Worm (Caenorhabditis elegans) whole organism, L1 larva: Measurements from ENCODE around the gene tbb-1.

Source experiments
- C04F5.9 ChIP-seq: sonication (generic microtip); optimal IDR thresholded peaks from 2 replicates; lab custom pipeline; 2016; ENCODE audit warnings: missing genetic modification characterization, missing compliant biosample characterization
- C16A3.4 ChIP-seq: fragments of 150-350 bp; optimal IDR thresholded peaks from 2 replicates; lab custom pipeline; 2014; ENCODE audit warnings: missing biosample characterization, missing genetic modification characterization
- F16B12.6 ChIP-seq: fragments of 150-350 bp; optimal IDR thresholded peaks from 2 replicates; lab custom pipeline; 2014; ENCODE audit warnings: missing biosample characterization, missing genetic modification characterization
- Y116A8C.19 ChIP-seq: sonication (generic microtip); optimal IDR thresholded peaks from 2 replicates; lab custom pipeline; 2016; ENCODE audit warnings: missing compliant biosample characterization, missing genetic modification characterization, borderline replicate concordance
- alr-1 ChIP-seq: fragments of 200-800 bp; sonication (Bioruptor generic); optimal IDR thresholded peaks from 2 replicates; lab custom pipeline; 2018; ENCODE audit warnings: borderline replicate concordance, mild to moderate bottlenecking, missing genetic modification characterization, missing compliant biosample characterization
- aly-2 ChIP-seq: fragments of 150-350 bp; optimal IDR thresholded peaks from 2 replicates; lab custom pipeline; 2014; ENCODE audit warnings: missing biosample characterization, missing genetic modification characterization
- ama-1 ChIP-seq: fragments of 150-350 bp; optimal IDR thresholded peaks from 2 replicates; lab custom pipeline; 2014
- blmp-1 ChIP-seq: fragments of 150-350 bp; optimal IDR thresholded peaks from 2 replicates; lab custom pipeline; 2014; ENCODE audit warnings: missing biosample characterization, missing genetic modification characterization
- ceh-63 ChIP-seq: fragments of 200-800 bp; sonication (Bioruptor generic); optimal IDR thresholded peaks from 2 replicates; lab custom pipeline; 2018; ENCODE audit warnings: mild to moderate bottlenecking, missing genetic modification characterization, missing compliant biosample characterization
- ceh-8 ChIP-seq: fragments of 200-800 bp; sonication (Bioruptor generic); optimal IDR thresholded peaks from 2 replicates; lab custom pipeline; 2018; ENCODE audit warnings: mild to moderate bottlenecking, missing genetic modification characterization, moderate library complexity, missing compliant biosample characterization
- ceh-88 ChIP-seq: fragments of 200-800 bp; sonication (Bioruptor generic); IDR thresholded peaks from 2 replicates; pipeline ENCODE4 v1.3.6; 2022; ENCODE audit warnings: missing genetic modification characterization, missing compliant biosample characterization
- ceh-90 ChIP-seq: sonication (generic microtip); optimal IDR thresholded peaks from 2 replicates; lab custom pipeline; 2016; ENCODE audit warnings: missing genetic modification characterization, missing compliant biosample characterization
- ces-1 ChIP-seq: fragments of 150-350 bp; optimal IDR thresholded peaks from 2 replicates; lab custom pipeline; 2014; ENCODE audit warnings: missing biosample characterization, missing genetic modification reagents, missing genetic modification characterization
- dsc-1 ChIP-seq: sonication (generic microtip); optimal IDR thresholded peaks from 2 replicates; lab custom pipeline; 2016; ENCODE audit warnings: mild to moderate bottlenecking, missing genetic modification characterization, missing compliant biosample characterization
- efl-1 ChIP-seq, 4 experiments: fragments of 150-350 bp; optimal IDR thresholded peaks in 3 of 4; peaks in 1 of 4; 1 replicate in 1 of 4; 2 replicates in 3 of 4; lab custom pipeline; 2014; ENCODE audit warnings: missing biosample characterization in 2 of 4, missing genetic modification characterization in 2 of 4, missing genetic modification reagents in 2 of 4
- efl-3 ChIP-seq: fragments of 200-800 bp; sonication (Bioruptor generic); optimal IDR thresholded peaks from 2 replicates; lab custom pipeline; 2018; ENCODE audit warnings: mild to moderate bottlenecking, missing genetic modification characterization, missing compliant biosample characterization
- egl-13 ChIP-seq: sonication (generic microtip); optimal IDR thresholded peaks from 2 replicates; lab custom pipeline; 2016; ENCODE audit warnings: missing genotype, missing genetic modification reagents, missing genetic modification characterization, missing compliant biosample characterization
- elt-3 ChIP-seq, 6 experiments: fragments of 150-350 bp in 1 of 6; sonication (generic microtip); optimal IDR thresholded peaks; 2 replicates each; lab custom pipeline; 2017 to 2018; ENCODE audit warnings: missing biosample characterization in 6 of 6, missing genetic modification characterization in 6 of 6, inconsistent platforms in 1 of 6
- ets-5 ChIP-seq: fragments of 200-800 bp; sonication (Bioruptor generic); IDR thresholded peaks from 2 replicates; pipeline ENCODE4 v1.3.6; 2022; ENCODE audit warnings: missing genetic modification characterization, missing compliant biosample characterization
- fkh-4 ChIP-seq: sonication (generic microtip); optimal IDR thresholded peaks from 2 replicates; lab custom pipeline; 2016; ENCODE audit warnings: missing compliant biosample characterization, missing genetic modification characterization, borderline replicate concordance
- fkh-8 ChIP-seq: sonication (generic microtip); optimal IDR thresholded peaks from 2 replicates; lab custom pipeline; 2016; ENCODE audit warnings: mild to moderate bottlenecking, missing genetic modification characterization, missing compliant biosample characterization
- grh-1 ChIP-seq: fragments of 200-800 bp; sonication (Bioruptor generic); IDR thresholded peaks from 2 replicates; pipeline ENCODE4 v1.3.6; 2022; ENCODE audit warnings: missing genetic modification reagents, missing genetic modification characterization, missing compliant biosample characterization
- hlh-17 ChIP-seq: fragments of 200-800 bp; sonication (Bioruptor generic); optimal IDR thresholded peaks from 2 replicates; lab custom pipeline; 2018; ENCODE audit warnings: missing genetic modification characterization, mild to moderate bottlenecking, missing compliant biosample characterization, moderate library complexity, borderline replicate concordance
- hlh-4 ChIP-seq: sonication (generic microtip); optimal IDR thresholded peaks from 2 replicates; lab custom pipeline; 2016; ENCODE audit warnings: mild to moderate bottlenecking, missing genetic modification characterization, missing compliant biosample characterization
- hpl-2 ChIP-seq: fragments of 150-350 bp; optimal IDR thresholded peaks from 2 replicates; lab custom pipeline; 2014; ENCODE audit warnings: missing biosample characterization, missing genetic modification reagents, missing genetic modification characterization
- irx-1 ChIP-seq: sonication (generic microtip); optimal IDR thresholded peaks from 2 replicates; lab custom pipeline; 2016; ENCODE audit warnings: missing genetic modification characterization, missing compliant biosample characterization
- jun-1 ChIP-seq: fragments of 150-350 bp; optimal IDR thresholded peaks from 2 replicates; lab custom pipeline; 2014; ENCODE audit warnings: missing biosample characterization, missing genetic modification reagents, missing genetic modification characterization
- lin-13 ChIP-seq: fragments of 150-350 bp; optimal IDR thresholded peaks from 2 replicates; lab custom pipeline; 2014; ENCODE audit warnings: missing biosample characterization, missing genetic modification reagents, missing genetic modification characterization
- lin-15B ChIP-seq: fragments of 150-350 bp; sonication (generic microtip); optimal IDR thresholded peaks from 3 replicates; lab custom pipeline; 2014; ENCODE audit warnings: missing biosample characterization, missing genetic modification characterization
- lin-39 ChIP-seq: fragments of 150-350 bp; optimal IDR thresholded peaks from 2 replicates; lab custom pipeline; 2014; ENCODE audit warnings: missing biosample characterization, missing genetic modification reagents, missing genetic modification characterization
- lsy-2 ChIP-seq, 2 experiments: fragments of 150-350 bp; optimal IDR thresholded peaks; 2 replicates each; lab custom pipeline; 2014; ENCODE audit warnings: missing biosample characterization in 2 of 2, missing genetic modification characterization in 2 of 2
- mef-2 ChIP-seq: fragments of 150-350 bp; optimal IDR thresholded peaks from 2 replicates; lab custom pipeline; 2014; ENCODE audit warnings: missing biosample characterization, missing genetic modification characterization
- nhr-12 ChIP-seq: sonication (generic microtip); optimal IDR thresholded peaks from 2 replicates; lab custom pipeline; 2017; ENCODE audit warnings: missing biosample characterization, missing genetic modification characterization
- nhr-19 ChIP-seq: fragments of 200-800 bp; sonication (Bioruptor generic); conservative IDR thresholded peaks from 2 replicates; pipeline ENCODE4 v1.3.6; 2022; ENCODE audit warnings: missing genetic modification characterization, missing compliant biosample characterization
- nhr-237 ChIP-seq: fragments of 150-350 bp; optimal IDR thresholded peaks from 2 replicates; lab custom pipeline; 2014; ENCODE audit warnings: missing biosample characterization, missing genetic modification characterization
- nhr-47 ChIP-seq: sonication (generic microtip); optimal IDR thresholded peaks from 2 replicates; lab custom pipeline; 2016; ENCODE audit warnings: mild to moderate bottlenecking, missing genetic modification characterization, moderate library complexity, missing compliant biosample characterization
- nhr-76 ChIP-seq: sonication (generic microtip); optimal IDR thresholded peaks from 2 replicates; lab custom pipeline; 2017; ENCODE audit warnings: missing biosample characterization, missing genetic modification characterization
- nhr-84 ChIP-seq: sonication (generic microtip); optimal IDR thresholded peaks from 2 replicates; lab custom pipeline; 2017; ENCODE audit warnings: missing biosample characterization, missing genetic modification characterization
- nhr-85 ChIP-seq: sonication (generic microtip); peaks from one replicate; lab custom pipeline; 2016; ENCODE audit warnings: missing genetic modification characterization, inconsistent platforms, missing compliant biosample characterization
- pqm-1 ChIP-seq: sonication (generic microtip); optimal IDR thresholded peaks from 3 replicates; lab custom pipeline; 2017; ENCODE audit warnings: missing biosample characterization, missing genetic modification characterization
- rnt-1 ChIP-seq: sonication (generic microtip); optimal IDR thresholded peaks from 2 replicates; lab custom pipeline; 2016; ENCODE audit warnings: mild to moderate bottlenecking, missing genetic modification characterization, moderate library complexity, missing compliant biosample characterization
- snpc-4 ChIP-seq: fragments of 150-350 bp; optimal IDR thresholded peaks from 2 replicates; lab custom pipeline; 2014; ENCODE audit warnings: missing biosample characterization, missing genetic modification characterization
- snu-23 ChIP-seq: sonication (generic microtip); optimal IDR thresholded peaks from 2 replicates; lab custom pipeline; 2016; ENCODE audit warnings: missing genetic modification characterization, missing compliant biosample characterization
- sox-4 ChIP-seq: sonication (generic microtip); optimal IDR thresholded peaks from 2 replicates; lab custom pipeline; 2016; ENCODE audit warnings: missing genetic modification characterization, missing compliant biosample characterization
- tbx-2 ChIP-seq: sonication (generic microtip); optimal IDR thresholded peaks from 2 replicates; lab custom pipeline; 2016; ENCODE audit warnings: missing genetic modification characterization, missing compliant biosample characterization
- unc-130 ChIP-seq: fragments of 150-350 bp; optimal IDR thresholded peaks from 2 replicates; lab custom pipeline; 2017; ENCODE audit warnings: missing biosample characterization, missing genetic modification characterization, inconsistent platforms
- unc-86 ChIP-seq: sonication (generic microtip); optimal IDR thresholded peaks from 2 replicates; lab custom pipeline; 2016; ENCODE audit warnings: missing genetic modification characterization, missing compliant biosample characterization
- unc-98 ChIP-seq: fragments of 200-800 bp; sonication (Bioruptor generic); IDR thresholded peaks from 2 replicates; pipeline ENCODE4 v1.3.6; 2022; ENCODE audit warnings: missing genetic modification characterization, missing compliant biosample characterization
- vab-15 ChIP-seq: sonication (generic microtip); optimal IDR thresholded peaks from 2 replicates; lab custom pipeline; 2017; ENCODE audit warnings: missing genotype, mild to moderate bottlenecking, missing genetic modification characterization, missing compliant biosample characterization
- xbp-1 ChIP-seq: sonication (generic microtip); optimal IDR thresholded peaks from 2 replicates; lab custom pipeline; 2016; ENCODE audit warnings: missing genetic modification characterization, missing compliant biosample characterization
- zag-1 ChIP-seq: fragments of 150-350 bp; optimal IDR thresholded peaks from 2 replicates; lab custom pipeline; 2014; ENCODE audit warnings: missing biosample characterization, missing genetic modification characterization
- zip-4 ChIP-seq: fragments of 200-800 bp; sonication (Bioruptor generic); optimal IDR thresholded peaks from 2 replicates; lab custom pipeline; 2018; ENCODE audit warnings: mild to moderate bottlenecking, missing genetic modification characterization, moderate library complexity, missing compliant biosample characterization
- ztf-4 ChIP-seq: fragments of 150-350 bp; optimal IDR thresholded peaks from 2 replicates; lab custom pipeline; 2014; ENCODE audit warnings: missing biosample characterization, missing genetic modification characterization

The tbb-1 gene

DNA sequence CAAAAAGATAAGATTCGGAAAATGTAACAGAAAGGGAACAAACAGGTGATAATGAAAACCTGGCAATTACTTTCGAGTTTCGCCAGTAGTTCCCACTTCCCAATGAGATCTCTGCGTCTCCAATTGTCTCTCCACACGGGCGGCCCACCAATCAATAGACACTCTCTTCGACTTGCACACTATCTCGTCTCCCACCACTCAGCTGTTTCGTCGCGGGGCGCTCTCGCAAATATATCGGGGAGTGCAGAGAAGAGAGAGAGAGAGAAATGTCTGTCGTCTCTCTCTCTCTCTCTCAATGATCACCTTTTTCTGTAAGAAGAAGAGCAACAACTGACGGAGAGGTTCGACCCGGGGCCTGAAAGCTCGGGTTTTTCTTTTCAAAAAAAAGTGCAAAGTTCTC, 22.1 kb downstream of the tbb-1 start (continued):
- TF ChIP-seq nhr-47 (peak; percentile 91), snu-23 (GFP tag; lab: Kevin White, UChicago) (peak; percentile 95), unc-98 (GFP tag; lab: Robert Waterston, UW) (peak; percentile 62; the same call in 1 of the 2 replicates), blmp-1 (tag; lab: Kevin White, UChicago) (peak; percentile 60), nhr-237 (peak; percentile 55), snpc-4 (tag; lab: Kevin White, UChicago) (peak; percentile 60), Y116A8C.19 (tag; lab: Kevin White, UChicago) (no peak), elt-3 (tag; optimal IDR thresholded peaks at IDR 0.05; lab: Kevin White, UChicago) (peak in 3 of 6 experiments; percentile 16 to 52 (median 36)), hpl-2 (GFP tag; lab: Kevin White, UChicago) (no peak), unc-86 (tag; lab: Kevin White, UChicago) (peak; percentile 81), pqm-1 (tag; lab: Kevin White, UChicago) (no peak), ztf-4 (peak; percentile 82), ceh-90 (no peak), sox-4 (tag; lab: Kevin White, UChicago) (no peak), ceh-88 (GFP tag; lab: Robert Waterston, UW) (no peak; the same call in 1 of the 2 replicates), fkh-8 (peak; percentile 88), efl-1 (optimal IDR thresholded peaks at IDR 0.05; lab: Kevin White, UChicago) (peak; percentile 76 to 87), efl-1 (GFP tag; optimal IDR thresholded peaks at IDR 0.05 in 1 of 2; lab: Kevin White, UChicago) (peak; percentile 70 to 94), hlh-17 (GFP tag; lab: Kevin White, UChicago) (no peak), xbp-1 (tag; lab: Kevin White, UChicago) (peak; percentile 73), nhr-19 (GFP tag; lab: Robert Waterston, UW) (peak; percentile 93), jun-1 (tag; lab: Kevin White, UChicago) (peak; percentile 80), ceh-63 (GFP tag; lab: Kevin White, UChicago) (no peak), nhr-76 (tag; lab: Kevin White, UChicago) (peak; percentile 50), fkh-4 (no peak), lin-13 (GFP tag; lab: Kevin White, UChicago) (peak; percentile 74), dsc-1 (tag; lab: Kevin White, UChicago) (peak; percentile 84), ets-5 (GFP tag; lab: Robert Waterston, UW) (no peak), C04F5.9 (tag; lab: Kevin White, UChicago) (peak; percentile 9), zip-4 (peak; percentile 46), egl-13 (tag; lab: Kevin White, UChicago) (peak; percentile 33), ama-1 (lab: Kevin White, UChicago) (no peak), lsy-2 (tag; optimal IDR thresholded peaks at IDR 0.05; lab: Kevin White, UChicago) (peak; percentile 82 to 85), rnt-1 (tag; lab: Kevin White, UChicago) (peak; percentile 93), vab-15 (tag; lab: Kevin White, UChicago) (no peak), C16A3.4 (tag; lab: Kevin White, UChicago) (peak; percentile 68), unc-130 (peak; percentile 64), lin-39 (tag; lab: Kevin White, UChicago) (peak; percentile 70), nhr-12 (no peak), alr-1 (no peak), irx-1 (tag; lab: Kevin White, UChicago) (peak; percentile 54), nhr-84 (no peak), ceh-8 (GFP tag; lab: Kevin White, UChicago) (peak; percentile 5), efl-3 (no peak), zag-1 (tag; lab: Kevin White, UChicago) (peak; percentile 18), aly-2 (no peak), F16B12.6 (peak; percentile 11), nhr-85 (tag; lab: Kevin White, UChicago) (peak; percentile 96), lin-15B (tag; lab: Kevin White, UChicago) (peak; percentile 38), hlh-4 (tag; lab: Kevin White, UChicago) (no peak), grh-1 (GFP tag; lab: Robert Waterston, UW) (peak; percentile 76), tbx-2 (peak; percentile 92), mef-2 (tag; lab: Kevin White, UChicago) (peak; percentile 5), ces-1 (GFP tag; lab: Kevin White, UChicago) (no peak)
